Worm (Caenorhabditis elegans): ENCODE data around the gene bar-1.

DNA sequence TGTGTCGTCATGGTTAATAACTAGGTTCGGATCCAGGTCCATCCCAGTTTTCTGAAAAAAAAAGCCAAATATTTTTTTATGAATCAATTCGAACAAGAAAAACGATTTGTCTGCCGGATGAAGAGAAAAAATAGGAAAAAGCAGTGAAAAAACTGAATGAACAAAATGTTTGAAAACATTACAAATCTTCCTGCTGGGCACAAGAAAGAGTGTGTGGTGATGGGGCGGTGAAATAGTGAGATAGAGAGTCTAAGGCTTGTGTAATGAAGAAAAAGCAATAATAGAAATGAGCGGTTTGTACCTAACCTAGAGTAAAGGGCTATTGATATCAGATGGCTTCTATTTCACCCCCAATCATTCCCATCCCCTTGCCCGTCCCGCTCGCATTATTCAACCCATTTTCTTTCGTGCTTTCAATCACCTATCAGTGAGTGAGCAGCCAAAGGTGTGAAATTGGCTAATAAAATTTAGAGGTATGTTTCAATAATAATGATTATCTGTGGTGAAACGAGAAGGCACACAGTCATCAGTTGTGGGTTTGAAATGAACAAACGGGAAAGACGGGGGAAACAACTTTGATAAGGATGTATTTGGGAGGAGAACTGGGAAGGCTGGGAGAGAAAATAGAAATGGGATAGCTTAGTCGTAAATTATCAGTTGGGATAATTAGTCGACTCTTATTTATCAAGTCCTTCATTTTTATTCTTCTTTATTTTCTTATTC is at the start of gene bar-1:
- TF ChIP-seq fkh-10 (GFP tag; optimal IDR thresholded peaks at IDR 0.05) (no peak), snpc-4 (tag; optimal IDR thresholded peaks at IDR 0.05) (no peak), pqm-1 (tag; optimal IDR thresholded peaks at IDR 0.05) (no peak), ztf-11 (tag; optimal IDR thresholded peaks at IDR 0.05) (no peak), nhr-25 (tag; optimal IDR thresholded peaks at IDR 0.05) (no peak), nfya-1 (tag; optimal IDR thresholded peaks at IDR 0.05; ENCODE audit: insufficient read depth) (no peak), nhr-28 (tag; optimal IDR thresholded peaks at IDR 0.05) (no peak)

Measured in whole organism, L3 larva.